Worm (Caenorhabditis elegans): ENCODE results near the gene T05C3.6.

DNA sequence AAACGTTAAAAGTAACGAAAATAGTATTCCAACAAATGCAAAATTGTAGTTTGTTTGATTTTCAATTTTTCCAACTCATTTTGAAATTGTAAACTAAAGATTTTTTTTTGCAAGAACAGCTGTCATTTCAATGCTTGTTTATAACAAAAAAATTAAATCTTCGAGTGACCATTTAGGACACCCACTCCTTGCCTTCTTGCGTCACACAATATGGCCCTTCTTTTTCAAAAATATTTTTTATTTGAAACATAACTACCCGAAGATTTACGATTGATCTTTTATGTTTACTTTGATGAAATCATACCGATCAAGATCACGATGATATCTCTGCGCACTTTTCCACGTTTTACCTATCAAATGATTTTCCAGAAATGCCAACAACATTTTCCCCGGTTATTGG is 30.4 kb upstream of the T05C3.6 start, which contains the start of gene ZC317.2:
- TF ChIP-seq tbx-37 (GFP tag; conservative IDR thresholded peaks at IDR 0.05) = no peak
- no peak for TF ChIP-seq hmbx-1 (tag; optimal IDR thresholded peaks at IDR 0.05)
- TF ChIP-seq ceh-36 (tag; optimal IDR thresholded peaks at IDR 0.05) = no peak
- TF ChIP-seq ama-1 (optimal IDR thresholded peaks at IDR 0.05) = no peak
- no peak for TF ChIP-seq ceh-13 (GFP tag; optimal IDR thresholded peaks at IDR 0.05)
- TF ChIP-seq sea-1 (GFP tag; conservative IDR thresholded peaks at IDR 0.05) = no peak
- no peak for TF ChIP-seq hnd-1 (tag; optimal IDR thresholded peaks at IDR 0.05)
- TF ChIP-seq aly-1 (tag; optimal IDR thresholded peaks at IDR 0.05) = no peak
- no peak for TF ChIP-seq F13C5.2 (tag; optimal IDR thresholded peaks at IDR 0.05)
- no peak for TF ChIP-seq pes-1 (GFP tag; IDR thresholded peaks at IDR 0.05)
- no peak for TF ChIP-seq flt-1 (GFP tag; IDR thresholded peaks at IDR 0.05)
